Fruit fly (Drosophila melanogaster): ENCODE results near the gene CG6428.

CG6428 gene

dm6 chrX:4010835-4011234 lies 42.4 kb upstream of the CG6428 start (continued):
- peak; percentile 32 for TF ChIP-seq CG15601 (tag; optimal IDR thresholded peaks at IDR 0.05)
- TF ChIP-seq GATAe (GFP tag; conservative IDR thresholded peaks at IDR 0.05): no peak
- no peak for TF ChIP-seq Abd-B (GFP tag; optimal IDR thresholded peaks at IDR 0.05)
- no peak for TF ChIP-seq fu2 (GFP tag; optimal IDR thresholded peaks at IDR 0.05)
- TF ChIP-seq CG18476 (GFP tag; optimal IDR thresholded peaks at IDR 0.05): no peak
- TF ChIP-seq CG10267 (tag; optimal IDR thresholded peaks at IDR 0.05): peak; percentile 38
- no peak for TF ChIP-seq Hey (tag; optimal IDR thresholded peaks at IDR 0.05)
- TF ChIP-seq Oaz (GFP tag; IDR thresholded peaks at IDR 0.05): no peak
- TF ChIP-seq CG3065 (GFP tag; optimal IDR thresholded peaks at IDR 0.05): no peak
- TF ChIP-seq Jarid2 (GFP tag; optimal IDR thresholded peaks at IDR 0.05): no peak
- peak; percentile 90 for TF ChIP-seq Ets65A (GFP tag)
- no peak for TF ChIP-seq Bdp1 (GFP tag; optimal IDR thresholded peaks at IDR 0.05)
- no peak for TF ChIP-seq salm (tag; optimal IDR thresholded peaks at IDR 0.05)
- TF ChIP-seq ro (GFP tag; IDR thresholded peaks at IDR 0.05): no peak
- no peak for TF ChIP-seq bbx (GFP tag; IDR thresholded peaks at IDR 0.05; ENCODE audit: partially characterized antibody)
- TF ChIP-seq Xbp1 (GFP tag; optimal IDR thresholded peaks at IDR 0.05): peak; percentile 58
- TF ChIP-seq CG15011 (GFP tag; optimal IDR thresholded peaks at IDR 0.05): no peak
- peak; percentile 39 for TF ChIP-seq PHDP (tag; optimal IDR thresholded peaks at IDR 0.05)
- TF ChIP-seq HmgZ (tag; optimal IDR thresholded peaks at IDR 0.05): no peak
- peak; percentile 49 for TF ChIP-seq CG17829 (tag; optimal IDR thresholded peaks at IDR 0.05)
- TF ChIP-seq Deaf1 (tag; optimal IDR thresholded peaks at IDR 0.05): peak; percentile 7
- TF ChIP-seq CG12391 (tag; optimal IDR thresholded peaks at IDR 0.05): peak; percentile 49
- TF ChIP-seq cas (GFP tag; IDR thresholded peaks at IDR 0.05): no peak
- no peak for TF ChIP-seq inv (GFP tag; IDR thresholded peaks at IDR 0.05; ENCODE audit: partially characterized antibody)
- TF ChIP-seq fd64A (GFP tag; optimal IDR thresholded peaks at IDR 0.05): no peak
- TF ChIP-seq Kr (GFP tag; optimal IDR thresholded peaks at IDR 0.05): no peak
- TF ChIP-seq CG15696 (tag; optimal IDR thresholded peaks at IDR 0.05): peak; percentile 15
- no peak for TF ChIP-seq CG1024 (GFP tag; IDR thresholded peaks at IDR 0.05)
- TF ChIP-seq CG3726 (GFP tag; IDR thresholded peaks at IDR 0.05): no peak
- no peak for TF ChIP-seq sim (GFP tag; IDR thresholded peaks at IDR 0.05)
- no peak for TF ChIP-seq CG1529 (GFP tag; optimal IDR thresholded peaks at IDR 0.05)
- TF ChIP-seq ase (GFP tag; IDR thresholded peaks at IDR 0.05): no peak
- no peak for TF ChIP-seq wor (GFP tag; IDR thresholded peaks at IDR 0.05)
- TF ChIP-seq gro (GFP tag; optimal IDR thresholded peaks at IDR 0.05): no peak
- 0 out of 2 replicates have a peak, but pooled peaks have one; percentile 24 for TF ChIP-seq CG6272 (GFP tag; IDR thresholded peaks at IDR 0.05)
- no peak for TF ChIP-seq Elba2 (GFP tag; optimal IDR thresholded peaks at IDR 0.05)
- TF ChIP-seq lmd (GFP tag; IDR thresholded peaks at IDR 0.05): peak; percentile 54
- peak; percentile 67; the same call in 1 of the 2 replicates for TF ChIP-seq CG32772 (GFP tag; IDR thresholded peaks at IDR 0.05)
- TF ChIP-seq CG4854 (GFP tag; optimal IDR thresholded peaks at IDR 0.05): no peak
- TF ChIP-seq CG8478 (optimal IDR thresholded peaks at IDR 0.05): no peak
- no peak for TF ChIP-seq Sry-δ (GFP tag; optimal IDR thresholded peaks at IDR 0.05)
- TF ChIP-seq Nf-YC (tag; optimal IDR thresholded peaks at IDR 0.05): no peak
- no peak for TF ChIP-seq sima (GFP tag; optimal IDR thresholded peaks at IDR 0.05)
- TF ChIP-seq Poxn (GFP tag; IDR thresholded peaks at IDR 0.05): no peak
- no peak for TF ChIP-seq trh (GFP tag; optimal IDR thresholded peaks at IDR 0.05)
- peak; percentile 55 for TF ChIP-seq CG12219 (GFP tag; optimal IDR thresholded peaks at IDR 0.05)
- no peak for TF ChIP-seq Eip74EF (GFP tag; optimal IDR thresholded peaks at IDR 0.05)
- no peak for TF ChIP-seq CG12299 (tag; optimal IDR thresholded peaks at IDR 0.05)
- TF ChIP-seq pum (GFP tag; optimal IDR thresholded peaks at IDR 0.05): peak; percentile 27
- peak; percentile 20 for TF ChIP-seq CG1233 (GFP tag; optimal IDR thresholded peaks at IDR 0.05)
- TF ChIP-seq Antp (GFP tag; optimal IDR thresholded peaks at IDR 0.05): peak; percentile 73
- TF ChIP-seq Nf-YA (GFP tag; IDR thresholded peaks at IDR 0.05): no peak
- no peak for TF ChIP-seq CG10274 (GFP tag; optimal IDR thresholded peaks at IDR 0.05)
